Fruit fly (Drosophila melanogaster) whole organism, pupa: ENCODE data around the gene hb.

Experiments used
- CG12605 ChIP-seq: fragments of 200-800 bp; sonication (Bioruptor generic); IDR thresholded peaks from 2 replicates; pipeline ENCODE4 v1.3.6; 2022; ENCODE audit warnings: missing biosample characterization, missing genetic modification characterization
- CG17806 ChIP-seq: fragments of 200-800 bp; sonication (Bioruptor generic); optimal IDR thresholded peaks from 2 replicates; lab custom pipeline; 2018; ENCODE audit warnings: missing biosample characterization, mild to moderate bottlenecking, missing genetic modification characterization, moderate library complexity
- CG4496 ChIP-seq: fragments of 200-800 bp; sonication (Bioruptor generic); IDR thresholded peaks from 3 replicates; pipeline ENCODE4 v1.3.6; 2022; ENCODE audit warnings: missing biosample characterization, missing genetic modification characterization
- CG8159 ChIP-seq: fragments of 200-800 bp; sonication (Bioruptor generic); optimal IDR thresholded peaks from 3 replicates; lab custom pipeline; 2018; ENCODE audit warnings: missing biosample characterization, mild to moderate bottlenecking, missing genetic modification characterization, moderate library complexity
- CG8301 ChIP-seq: fragments of 200-800 bp; sonication (Bioruptor generic); optimal IDR thresholded peaks from 2 replicates; lab custom pipeline; 2018; ENCODE audit warnings: missing biosample characterization, mild to moderate bottlenecking, missing genetic modification characterization
- D1 ChIP-seq: fragments of 200-800 bp; sonication (Bioruptor generic); optimal IDR thresholded peaks from 2 replicates; lab custom pipeline; 2018; ENCODE audit warnings: missing biosample characterization, mild to moderate bottlenecking, missing genetic modification characterization, moderate library complexity
- EcR ChIP-seq: fragments of 200-800 bp; sonication (Bioruptor generic); optimal IDR thresholded peaks from 3 replicates; lab custom pipeline; 2019; ENCODE audit warnings: missing biosample characterization, missing genetic modification characterization, mild to moderate bottlenecking, moderate library complexity, missing genetic modification reagents
- Pif1A ChIP-seq: fragments of 200-800 bp; sonication (Bioruptor generic); optimal IDR thresholded peaks from 3 replicates; lab custom pipeline; 2016; ENCODE audit warnings: missing biosample characterization, missing genetic modification characterization
- Pif1B ChIP-seq: fragments of 200-800 bp; sonication (Bioruptor generic); optimal IDR thresholded peaks from 3 replicates; lab custom pipeline; 2016; ENCODE audit warnings: missing biosample characterization, missing genetic modification characterization
- Snoo ChIP-seq: fragments of 200-800 bp; sonication (Bioruptor generic); optimal IDR thresholded peaks from 3 replicates; lab custom pipeline; 2017; ENCODE audit warnings: missing biosample characterization, mild to moderate bottlenecking, missing genetic modification characterization, inconsistent platforms
- fd96Ca ChIP-seq: fragments of 200-800 bp; sonication (Bioruptor generic); IDR thresholded peaks from 3 replicates; pipeline ENCODE4 v1.3.6; 2022; ENCODE audit warnings: missing biosample characterization, missing genetic modification characterization
- rn ChIP-seq: fragments of 200-800 bp; sonication (Bioruptor generic); IDR thresholded peaks from 2 replicates; pipeline ENCODE4 v1.3.6; 2022; ENCODE audit warnings: missing biosample characterization, missing genetic modification characterization

DNA sequence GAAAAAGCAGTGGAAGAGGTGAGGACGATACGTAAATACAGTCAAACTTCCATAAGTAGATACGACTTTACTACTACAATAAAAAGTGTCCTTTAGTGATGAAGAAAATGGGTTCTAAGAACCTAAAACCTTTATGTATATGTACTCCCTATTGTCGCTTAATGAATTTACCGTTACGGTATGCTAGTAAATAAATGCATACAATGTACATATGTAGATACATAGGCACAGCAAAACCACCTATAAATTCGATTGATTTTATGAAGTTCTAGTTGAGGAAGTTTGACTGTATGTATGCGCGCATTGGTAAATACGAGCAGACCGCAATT lies 18.9 kb upstream of the hb start:
- TF ChIP-seq CG8159 (tag; lab: Kevin White, UChicago) (no peak), rn (no peak), CG4496 (GFP tag; lab: Robert Waterston, UW) (no peak), CG12605 (GFP tag; lab: Robert Waterston, UW) (no peak), EcR (GFP tag; lab: Kevin White, UChicago) (no peak), CG8301 (tag; lab: Kevin White, UChicago) (peak; percentile 11), CG17806 (tag; lab: Kevin White, UChicago) (peak; percentile 19), Pif1B (GFP tag; lab: Kevin White, UChicago) (no peak), Snoo (tag; lab: Kevin White, UChicago) (no peak), fd96Ca (no peak), D1 (tag; lab: Kevin White, UChicago) (no peak), Pif1A (GFP tag; lab: Kevin White, UChicago) (no peak)
